Worm (Caenorhabditis elegans): Measurements from ENCODE around the gene F42C5.6.

ce11 chrIV:7274969-7275548 is 33.8 kb downstream of the F42C5.6 start:
- TF ChIP-seq ztf-16 (tag; optimal IDR thresholded peaks at IDR 0.05): no peak
- TF ChIP-seq fkh-10 (GFP tag; optimal IDR thresholded peaks at IDR 0.05): no peak
- no peak for TF ChIP-seq sox-2 (GFP tag; IDR thresholded peaks at IDR 0.05)
